Fruit fly (Drosophila melanogaster): Measurements from ENCODE around the gene fz.

The fz gene

DNA sequence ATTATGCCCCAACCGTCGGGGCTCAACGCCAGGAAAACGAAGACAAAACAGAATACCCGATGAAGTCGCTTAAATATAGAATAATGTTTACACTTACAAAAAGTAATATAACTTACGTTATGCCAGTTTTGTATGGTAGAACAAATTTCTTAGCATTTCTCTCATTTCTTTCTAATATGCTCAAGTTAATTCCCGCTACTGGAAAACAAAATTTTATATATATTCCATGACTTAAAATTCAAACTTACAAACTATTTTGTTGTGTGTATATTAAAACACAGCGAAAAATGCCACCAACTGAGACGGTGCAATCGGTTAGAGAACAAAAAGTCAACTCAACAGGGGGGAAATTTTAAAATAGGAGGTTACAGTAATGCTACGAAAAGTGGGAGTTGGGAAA, 23.3 kb downstream of the fz start (continued):
- TF ChIP-seq Ets21C (GFP tag; optimal IDR thresholded peaks at IDR 0.05) = peak; percentile 33
- TF ChIP-seq Sox102F (GFP tag; optimal IDR thresholded peaks at IDR 0.05) = peak; percentile 56
- TF ChIP-seq Smox (GFP tag; optimal IDR thresholded peaks at IDR 0.05) = peak; percentile 51
- no peak for TF ChIP-seq CG16779 (tag; optimal IDR thresholded peaks at IDR 0.05)
- TF ChIP-seq fkh (GFP tag; optimal IDR thresholded peaks at IDR 0.05) = no peak
- TF ChIP-seq Gug (GFP tag; IDR thresholded peaks at IDR 0.05) = peak; percentile 53; the same call in 1 of the 2 replicates
- TF ChIP-seq eg (GFP tag; IDR thresholded peaks at IDR 0.05) = peak; percentile 77
- TF ChIP-seq dsx (GFP tag; optimal IDR thresholded peaks at IDR 0.05; ENCODE audit: poor library complexity, severe bottlenecking) = peak; percentile 64
- peak; percentile 61 for TF ChIP-seq Lpt (GFP tag; optimal IDR thresholded peaks at IDR 0.05)
- TF ChIP-seq Eip75B (GFP tag; optimal IDR thresholded peaks at IDR 0.05) = peak; percentile 65
- peak; percentile 67 for TF ChIP-seq CG8119 (GFP tag; IDR thresholded peaks at IDR 0.05)
- TF ChIP-seq Hr4 (GFP tag; optimal IDR thresholded peaks at IDR 0.05) = peak; percentile 57
- peak; percentile 51 for TF ChIP-seq pdm3 (GFP tag; optimal IDR thresholded peaks at IDR 0.05)
- TF ChIP-seq CG1621 (tag; optimal IDR thresholded peaks at IDR 0.05) = peak; percentile 34
- peak; percentile 94 for TF ChIP-seq Eip78C (GFP tag)
- TF ChIP-seq vri (GFP tag; optimal IDR thresholded peaks at IDR 0.05) = peak; percentile 35

dm6 chr3L:14298044-14298443, 23.9 kb downstream of the fz start:
- TF ChIP-seq Sox102F (GFP tag; optimal IDR thresholded peaks at IDR 0.05) = no peak
- no peak for TF ChIP-seq Gug (GFP tag; IDR thresholded peaks at IDR 0.05)
- TF ChIP-seq Hr4 (GFP tag; optimal IDR thresholded peaks at IDR 0.05) = no peak
- TF ChIP-seq CG11762 (GFP tag; optimal IDR thresholded peaks at IDR 0.05; ENCODE audit: insufficient read depth) = no peak
- no peak for TF ChIP-seq Eip93F (GFP tag; optimal IDR thresholded peaks at IDR 0.05)
- no peak for TF ChIP-seq Sox15 (GFP tag; optimal IDR thresholded peaks at IDR 0.05)
- TF ChIP-seq CG15336 (GFP tag; IDR thresholded peaks at IDR 0.05) = no peak
- no peak for TF ChIP-seq CG16779 (tag; optimal IDR thresholded peaks at IDR 0.05)
- TF ChIP-seq spab (GFP tag; optimal IDR thresholded peaks at IDR 0.05) = no peak
- TF ChIP-seq eg (GFP tag; IDR thresholded peaks at IDR 0.05) = no peak

dm6 chr3L:14300696-14301319, 26.7 kb downstream of the fz start:
- TF ChIP-seq dsx (GFP tag; optimal IDR thresholded peaks at IDR 0.05; ENCODE audit: poor library complexity, severe bottlenecking) (no peak), CG6808 (GFP tag; optimal IDR thresholded peaks at IDR 0.05) (peak; percentile 38), CG10669 (GFP tag; optimal IDR thresholded peaks at IDR 0.05) (peak; percentile 36), dac (GFP tag; optimal IDR thresholded peaks at IDR 0.05) (no peak), CG31627 (GFP tag; optimal IDR thresholded peaks at IDR 0.05) (no peak), CG8319 (GFP tag; optimal IDR thresholded peaks at IDR 0.05) (no peak), CG3032 (tag; optimal IDR thresholded peaks at IDR 0.05) (peak; percentile 34), Hr38 (GFP tag; optimal IDR thresholded peaks at IDR 0.05) (no peak), CG15336 (GFP tag; IDR thresholded peaks at IDR 0.05) (no peak), CG11902 (GFP tag; optimal IDR thresholded peaks at IDR 0.05) (no peak), acj6 (GFP tag; optimal IDR thresholded peaks at IDR 0.05) (no peak), svp (GFP tag) (peak; percentile 21), ss (GFP tag; optimal IDR thresholded peaks at IDR 0.05) (peak in 1 of 2 experiments; percentile 31), Ets96B (tag; optimal IDR thresholded peaks at IDR 0.05) (peak; percentile 50), CG7368 (GFP tag; optimal IDR thresholded peaks at IDR 0.05) (no peak), achi (GFP tag; optimal IDR thresholded peaks at IDR 0.05) (peak; percentile 1), Eip78C (GFP tag) (peak; percentile 70), vri (GFP tag; optimal IDR thresholded peaks at IDR 0.05) (no peak), net (GFP tag; optimal IDR thresholded peaks at IDR 0.05) (no peak)

dm6 chr3L:14301609-14302008, 27.5 kb downstream of the fz start:
- peak; percentile 4 for TF ChIP-seq CG10631 (GFP tag; optimal IDR thresholded peaks at IDR 0.05)
- no peak for TF ChIP-seq fd59A (GFP tag; optimal IDR thresholded peaks at IDR 0.05)
- TF ChIP-seq Eip78C (GFP tag) = peak; percentile 78
- peak; percentile 38 for TF ChIP-seq dsx (GFP tag; optimal IDR thresholded peaks at IDR 0.05; ENCODE audit: poor library complexity, severe bottlenecking)
- no peak for TF ChIP-seq CG16779 (tag; optimal IDR thresholded peaks at IDR 0.05)
- peak; percentile 2 to 11 for TF ChIP-seq ss (GFP tag; optimal IDR thresholded peaks at IDR 0.05)
- peak; percentile 22 for TF ChIP-seq esn (GFP tag; optimal IDR thresholded peaks at IDR 0.05)
- TF ChIP-seq svp (GFP tag) = peak; percentile 22
- no peak for TF ChIP-seq CG6163 (GFP tag; IDR thresholded peaks at IDR 0.05)
- peak; percentile 25 for TF ChIP-seq CG10669 (GFP tag; optimal IDR thresholded peaks at IDR 0.05)
- peak; percentile 10 for TF ChIP-seq Ets96B (tag; optimal IDR thresholded peaks at IDR 0.05)
- TF ChIP-seq Eip75B (GFP tag; optimal IDR thresholded peaks at IDR 0.05) = peak; percentile 6
- TF ChIP-seq CG3032 (tag; optimal IDR thresholded peaks at IDR 0.05) = peak; percentile 25
- peak; percentile 27 for TF ChIP-seq CG6808 (GFP tag; optimal IDR thresholded peaks at IDR 0.05)

All from whole organism, prepupa.